Fruit fly (Drosophila melanogaster) whole organism, embryonic: ENCODE measurements around the gene CG13991.

Experiments used
- Awh ChIP-seq: fragments of 200-800 bp; sonication (Bioruptor generic); IDR thresholded peaks from 2 replicates; pipeline ENCODE4, ENCODE4 v1.3.6; 2022; ENCODE audit warnings: missing biosample characterization, missing genetic modification characterization
- CG10979 ChIP-seq: fragments of 200-800 bp; sonication (Bioruptor generic); optimal IDR thresholded peaks from 2 replicates; lab custom pipeline; 2018; ENCODE audit warnings: missing biosample characterization, mild to moderate bottlenecking, missing genetic modification characterization, moderate library complexity
- CG11398 ChIP-seq: fragments of 200-800 bp; sonication (Bioruptor generic); optimal IDR thresholded peaks from 2 replicates; lab custom pipeline; 2016; ENCODE audit warnings: missing biosample characterization, missing genetic modification characterization
- CG12659 ChIP-seq: fragments of 200-800 bp; sonication (Bioruptor generic); optimal IDR thresholded peaks from 3 replicates; lab custom pipeline; 2017; ENCODE audit warnings: mild to moderate bottlenecking, missing biosample characterization, missing genetic modification reagents, missing genetic modification characterization
- CG13287 ChIP-seq: fragments of 200-800 bp; sonication (Bioruptor generic); IDR thresholded peaks from 2 replicates; pipeline ENCODE4 v1.3.6; 2022; ENCODE audit warnings: missing biosample characterization, missing genetic modification characterization; ENCODE audit not compliant: partially characterized antibody
- CG14667 ChIP-seq: fragments of 200-800 bp; sonication (Bioruptor generic); IDR thresholded peaks from 2 replicates; pipeline ENCODE4 v1.3.6; 2022; ENCODE audit warnings: missing biosample characterization, missing genetic modification characterization
- CG1529 ChIP-seq: fragments of 200-800 bp; sonication (Bioruptor generic); optimal IDR thresholded peaks from 3 replicates; lab custom pipeline; 2018; ENCODE audit warnings: missing biosample characterization, missing genetic modification characterization
- CG15601 ChIP-seq: fragments of 200-800 bp; sonication (Bioruptor generic); optimal IDR thresholded peaks from 3 replicates; lab custom pipeline; 2019; ENCODE audit warnings: missing biosample characterization, mild to moderate bottlenecking, missing genetic modification characterization, moderate library complexity
- CG1602 ChIP-seq: fragments of 200-800 bp; sonication (Bioruptor generic); optimal IDR thresholded peaks from 3 replicates; lab custom pipeline; 2016; ENCODE audit warnings: missing biosample characterization, missing genetic modification characterization
- CG16779 ChIP-seq: fragments of 200-800 bp; sonication (Bioruptor generic); IDR thresholded peaks from 2 replicates; pipeline ENCODE4 v1.3.6; 2022; ENCODE audit warnings: missing biosample characterization, missing genetic modification characterization
- CG16863 ChIP-seq: fragments of 200-800 bp; sonication (Bioruptor generic); optimal IDR thresholded peaks from 3 replicates; lab custom pipeline; 2016; ENCODE audit warnings: missing biosample characterization, missing genetic modification characterization
- CG18011 ChIP-seq: fragments of 200-800 bp; sonication (Bioruptor generic); optimal IDR thresholded peaks from 2 replicates; lab custom pipeline; 2017; ENCODE audit warnings: missing biosample characterization, missing genetic modification characterization, mild to moderate bottlenecking, moderate library complexity, missing genotype
- CG34224 ChIP-seq: fragments of 200-800 bp; sonication (Bioruptor generic); IDR thresholded peaks from 3 replicates; pipeline ENCODE4 v1.3.6; 2022; ENCODE audit warnings: missing biosample characterization, missing genetic modification characterization; ENCODE audit not compliant: partially characterized antibody
- CG4360 ChIP-seq: fragments of 200-800 bp; sonication (Bioruptor generic); IDR thresholded peaks from 2 replicates; pipeline ENCODE4 v1.3.6; 2022; ENCODE audit warnings: missing biosample characterization, missing genetic modification characterization
- CG6689 ChIP-seq: fragments of 200-800 bp; sonication (Bioruptor generic); IDR thresholded peaks from 2 replicates; pipeline ENCODE4 v1.3.6; 2022; ENCODE audit warnings: missing biosample characterization, missing genetic modification characterization
- CG8281 ChIP-seq: fragments of 200-800 bp; sonication (Bioruptor generic); optimal IDR thresholded peaks from 2 replicates; lab custom pipeline; 2018; ENCODE audit warnings: missing biosample characterization, mild to moderate bottlenecking, missing genetic modification characterization, moderate library complexity
- CG8924 ChIP-seq: fragments of 200-800 bp; optimal IDR thresholded peaks from 3 replicates; lab custom pipeline; 2019; ENCODE audit warnings: missing biosample characterization, mild to moderate bottlenecking, missing genetic modification characterization, moderate library complexity
- CG8944 ChIP-seq: fragments of 200-800 bp; sonication (Bioruptor generic); optimal IDR thresholded peaks from 3 replicates; lab custom pipeline; 2016; ENCODE audit warnings: missing biosample characterization, missing genetic modification characterization
- Dfd ChIP-seq, 2 experiments: fragments of >200 bp; optimal IDR thresholded peaks; 2 replicates each; lab custom pipeline; 2017; ENCODE audit warnings: missing biosample characterization in 2 of 2, missing genetic modification characterization in 2 of 2
- Ets65A ChIP-seq: fragments of 200-800 bp; sonication (Bioruptor generic); peaks from one replicate; lab custom pipeline; 2016; ENCODE audit warnings: missing biosample characterization, missing genetic modification characterization
- Gug ChIP-seq: fragments of 200-800 bp; sonication (Bioruptor generic); IDR thresholded peaks from 4 replicates; pipeline ENCODE4 v1.3.6; 2022; ENCODE audit warnings: missing biosample characterization, missing genetic modification characterization
- HHEX ChIP-seq: fragments of 200-800 bp; sonication (Bioruptor generic); optimal IDR thresholded peaks from 3 replicates; lab custom pipeline; 2017; ENCODE audit warnings: missing biosample characterization, mild to moderate bottlenecking, missing genetic modification characterization, missing genetic modification reagents
- HLH54F ChIP-seq: fragments of 200-800 bp; sonication (Bioruptor generic); optimal IDR thresholded peaks from 3 replicates; lab custom pipeline; 2016; ENCODE audit warnings: missing biosample characterization, missing genetic modification characterization
- Hr3 ChIP-seq: fragments of 200-800 bp; sonication (Bioruptor generic); optimal IDR thresholded peaks from 3 replicates; lab custom pipeline; 2016; ENCODE audit warnings: missing biosample characterization, missing genetic modification characterization
- Hsf ChIP-seq: fragments of 200-800 bp; sonication (Bioruptor generic); optimal IDR thresholded peaks from 3 replicates; lab custom pipeline; 2016; ENCODE audit warnings: missing biosample characterization, missing genetic modification characterization
- Jarid2 ChIP-seq: fragments of 200-800 bp; sonication (Bioruptor generic); optimal IDR thresholded peaks from 3 replicates; lab custom pipeline; 2017; ENCODE audit warnings: mild to moderate bottlenecking, missing biosample characterization, missing genetic modification reagents, missing genetic modification characterization
- Lpt ChIP-seq: fragments of >200 bp; optimal IDR thresholded peaks from 2 replicates; lab custom pipeline; 2018; ENCODE audit warnings: missing biosample characterization, missing genetic modification characterization
- MBD-R2 ChIP-seq: fragments of 200-800 bp; sonication (Bioruptor generic); IDR thresholded peaks from 2 replicates; pipeline ENCODE4 v1.3.6; 2022; ENCODE audit warnings: missing biosample characterization, missing genetic modification characterization
- Optix ChIP-seq: fragments of 200-800 bp; sonication (Bioruptor generic); IDR thresholded peaks from 3 replicates; pipeline ENCODE4 v1.3.6; 2022; ENCODE audit warnings: missing biosample characterization, missing genetic modification characterization
- Ptx1 ChIP-seq: fragments of 200-800 bp; sonication (Bioruptor generic); IDR thresholded peaks from 2 replicates; pipeline ENCODE4 v1.3.6; 2022; ENCODE audit warnings: missing biosample characterization, missing genetic modification characterization
- Tbp ChIP-seq: fragments of >200 bp; optimal IDR thresholded peaks from 2 replicates; lab custom pipeline; 2018; ENCODE audit warnings: missing biosample characterization, missing genetic modification characterization
- Trl ChIP-seq, 3 experiments: fragments of >200 bp in 2 of 3; fragments of 200-800 bp in 1 of 3; sonication (Bioruptor generic) in 1 of 3; optimal IDR thresholded peaks; 2 replicates in 1 of 3; 3 replicates in 2 of 3; lab custom pipeline; 2016 to 2017; ENCODE audit warnings: missing biosample characterization in 1 of 3, missing genetic modification characterization in 1 of 3
- Vsx1 ChIP-seq: fragments of 200-800 bp; sonication (Bioruptor generic); optimal IDR thresholded peaks from 2 replicates; lab custom pipeline; 2017; ENCODE audit warnings: missing biosample characterization, mild to moderate bottlenecking, missing genetic modification characterization, missing genetic modification reagents
- abd-A ChIP-seq: fragments of 200-800 bp; sonication (Bioruptor generic); optimal IDR thresholded peaks from 3 replicates; lab custom pipeline; 2019; ENCODE audit warnings: missing biosample characterization, mild to moderate bottlenecking, missing genetic modification characterization, moderate library complexity
- da ChIP-seq: fragments of 200-800 bp; sonication (Bioruptor generic); optimal IDR thresholded peaks from 2 replicates; lab custom pipeline; 2016; ENCODE audit warnings: missing biosample characterization, missing genetic modification characterization
- danr ChIP-seq: fragments of 200-800 bp; sonication (Bioruptor generic); IDR thresholded peaks from 2 replicates; pipeline ENCODE4 v1.3.6; 2022; ENCODE audit warnings: missing biosample characterization, missing genetic modification characterization
- gcm ChIP-seq: fragments of 200-800 bp; sonication (Bioruptor generic); optimal IDR thresholded peaks from 2 replicates; lab custom pipeline; 2019; ENCODE audit warnings: missing biosample characterization, mild to moderate bottlenecking, missing genetic modification characterization, moderate library complexity
- gro ChIP-seq: fragments of 200-800 bp; sonication (Bioruptor generic); optimal IDR thresholded peaks from 2 replicates; lab custom pipeline; 2016; ENCODE audit warnings: missing biosample characterization, missing genetic modification characterization
- ind ChIP-seq: fragments of 200-800 bp; sonication (Bioruptor generic); optimal IDR thresholded peaks from 3 replicates; lab custom pipeline; 2016; ENCODE audit warnings: missing biosample characterization, missing genetic modification characterization
- kni ChIP-seq: fragments of 200-800 bp; sonication (Bioruptor generic); optimal IDR thresholded peaks from 3 replicates; lab custom pipeline; 2017; ENCODE audit warnings: mild to moderate bottlenecking, missing biosample characterization, missing genetic modification reagents, missing genetic modification characterization
- knrl ChIP-seq: fragments of 200-800 bp; sonication (Bioruptor generic); IDR thresholded peaks from 3 replicates; pipeline ENCODE4 v1.3.6; 2022; ENCODE audit warnings: missing biosample characterization, missing genetic modification characterization; ENCODE audit not compliant: partially characterized antibody
- nerfin-2 ChIP-seq: fragments of 200-800 bp; sonication (Bioruptor generic); IDR thresholded peaks from 2 replicates; pipeline ENCODE4 v1.3.6; 2022; ENCODE audit warnings: missing biosample characterization, missing genetic modification characterization; ENCODE audit not compliant: partially characterized antibody
- pan ChIP-seq, 4 experiments: fragments of >200 bp in 3 of 4; fragments of 200-800 bp in 1 of 4; sonication (Bioruptor generic) in 1 of 4; optimal IDR thresholded peaks in 3 of 4; IDR thresholded peaks in 1 of 4; 2 replicates each; pipeline versions ENCODE4 v1.3.6 to Lab custom; 2017 to 2022; ENCODE audit warnings: missing biosample characterization in 2 of 4, missing genetic modification characterization in 2 of 4, mixed read lengths in 1 of 4
- sc ChIP-seq, 3 experiments: fragments of >200 bp in 2 of 3; fragments of 200-800 bp in 1 of 3; sonication (Bioruptor generic) in 1 of 3; optimal IDR thresholded peaks; 2 replicates in 2 of 3; 3 replicates in 1 of 3; lab custom pipeline; 2017; ENCODE audit warnings: mild to moderate bottlenecking in 1 of 3, missing biosample characterization in 1 of 3, missing genetic modification characterization in 1 of 3, missing genetic modification reagents in 1 of 3
- tll ChIP-seq, 2 experiments: fragments of 200-800 bp in 1 of 2; fragments of >200 bp in 1 of 2; sonication (Bioruptor generic) in 1 of 2; optimal IDR thresholded peaks; 2 replicates each; lab custom pipeline; 2017 to 2019; ENCODE audit warnings: missing biosample characterization in 2 of 2, missing genetic modification characterization in 2 of 2, mild to moderate bottlenecking in 1 of 2, moderate library complexity in 1 of 2
- vvl ChIP-seq: fragments of 200-800 bp; sonication (Bioruptor generic); IDR thresholded peaks from 2 replicates; pipeline ENCODE4 v1.3.6; 2022; ENCODE audit warnings: missing biosample characterization, missing genetic modification characterization
- zen2 ChIP-seq: fragments of 200-800 bp; sonication (Bioruptor generic); IDR thresholded peaks from 3 replicates; pipeline ENCODE4 v1.3.6; 2022; ENCODE audit warnings: missing biosample characterization, missing genetic modification characterization; ENCODE audit not compliant: partially characterized antibody

The CG13991 gene

DNA sequence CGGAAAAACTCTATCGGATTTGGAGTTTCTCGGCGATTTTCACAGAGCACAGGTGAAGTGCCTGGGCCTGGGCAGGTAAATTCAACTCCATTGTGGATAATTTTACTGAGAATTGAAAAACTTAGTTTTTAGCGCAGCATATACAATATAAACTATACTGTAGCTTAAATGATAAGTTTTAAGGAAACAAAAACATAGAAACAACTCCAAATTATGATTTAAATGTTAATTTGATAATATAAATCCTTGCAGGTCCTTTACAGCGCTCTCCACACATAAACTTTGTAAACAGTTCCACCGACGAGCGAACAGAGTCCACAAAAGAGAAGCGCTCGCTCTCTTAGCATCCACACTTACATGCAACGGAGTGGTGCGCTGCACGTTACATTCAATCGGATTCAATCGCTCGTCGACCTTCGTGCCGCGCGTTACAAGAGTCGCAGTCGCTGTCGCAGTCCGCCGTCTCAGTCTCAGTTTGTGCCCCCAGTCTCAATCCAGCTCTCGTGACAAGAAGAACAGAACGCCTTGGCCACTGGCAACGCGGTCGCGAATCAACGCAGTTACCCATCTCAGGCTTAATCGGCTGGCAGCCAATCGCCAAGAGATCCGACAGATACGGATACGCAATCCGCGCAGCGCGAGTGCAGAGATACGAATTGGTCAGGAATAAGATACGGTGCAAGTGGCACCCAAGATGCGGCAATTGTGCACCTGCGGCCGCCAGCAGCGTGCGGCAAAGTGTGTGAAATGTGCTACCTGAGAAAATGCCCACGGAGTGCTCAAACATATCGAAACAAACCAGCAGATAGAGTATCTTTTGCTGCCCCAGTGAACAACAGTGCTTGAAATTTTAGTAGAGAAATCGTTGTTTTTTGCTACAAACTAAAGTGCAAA lies 39.8 kb downstream of the CG13991 start, which contains the start of gene smal (continued):
- TF ChIP-seq sc (optimal IDR thresholded peaks at IDR 0.05; lab: Kevin White, UChicago) (no peak), sc (GFP tag; optimal IDR thresholded peaks at IDR 0.05; lab: Kevin White, UChicago) (no peak), CG16863 (no peak), CG34224 (0 out of 3 replicates have a peak, but pooled peaks have one; percentile 34), CG4360 (no peak), Gug (GFP tag; lab: Robert Waterston, UW) (no peak), Dfd (GFP tag; optimal IDR thresholded peaks at IDR 0.05; lab: Kevin White, UChicago) (no peak), gcm (GFP tag; lab: Kevin White, UChicago) (peak; percentile 6), CG15601 (tag; lab: Kevin White, UChicago) (peak; percentile 100), MBD-R2 (GFP tag; lab: Robert Waterston, UW) (no peak), Jarid2 (GFP tag; lab: Kevin White, UChicago) (peak; percentile 99), CG12659 (GFP tag; lab: Kevin White, UChicago) (no peak), CG8924 (tag; lab: Kevin White, UChicago) (peak; percentile 22), gro (GFP tag; lab: Kevin White, UChicago) (no peak), knrl (GFP tag; lab: Robert Waterston, UW) (0 out of 3 replicates have a peak, but pooled peaks have one; percentile 30), kni (GFP tag; lab: Kevin White, UChicago) (peak; percentile 58), Optix (no peak), pan (optimal IDR thresholded peaks at IDR 0.05; lab: Kevin White, UChicago) (no peak), pan (GFP tag; optimal IDR thresholded peaks at IDR 0.05 in 1 of 2, IDR thresholded peaks at IDR 0.05 in 1 of 2) (no peak), da (GFP tag; lab: Kevin White, UChicago) (no peak), Vsx1 (GFP tag; lab: Kevin White, UChicago) (no peak), CG10979 (tag; lab: Kevin White, UChicago) (peak; percentile 13), CG1602 (GFP tag; lab: Kevin White, UChicago) (no peak), Hsf (GFP tag; lab: Kevin White, UChicago) (no peak), Lpt (GFP tag; lab: Kevin White, UChicago) (no peak), HHEX (GFP tag; lab: Kevin White, UChicago) (no peak), CG8944 (GFP tag; lab: Kevin White, UChicago) (no peak), CG16779 (no peak), CG18011 (no peak), tll (GFP tag; optimal IDR thresholded peaks at IDR 0.05; lab: Kevin White, UChicago) (no peak), Hr3 (GFP tag; lab: Kevin White, UChicago) (no peak), nerfin-2 (GFP tag; lab: Robert Waterston, UW) (peak; percentile 15; the same call in 1 of the 2 replicates), Ets65A (GFP tag; lab: Kevin White, UChicago) (peak; percentile 32), ind (no peak), CG11398 (GFP tag; lab: Kevin White, UChicago) (peak; percentile 19), Awh (peak; percentile 54), zen2 (GFP tag; lab: Robert Waterston, UW) (peak; percentile 42; the same call in 1 of the 3 replicates), HLH54F (GFP tag; lab: Kevin White, UChicago) (no peak), CG6689 (no peak), danr (GFP tag; lab: Robert Waterston, UW) (no peak), CG13287 (GFP tag; lab: Robert Waterston, UW) (no peak), vvl (GFP tag; lab: Robert Waterston, UW) (peak; percentile 23; the same call in 1 of the 2 replicates), CG1529 (no peak), CG14667 (GFP tag; lab: Robert Waterston, UW) (no peak; the same call in 1 of the 2 replicates), Tbp (no peak), abd-A (tag; lab: Kevin White, UChicago) (peak; percentile 55), Ptx1 (GFP tag; lab: Robert Waterston, UW) (no peak), CG8281 (tag; lab: Kevin White, UChicago) (no peak), Trl (optimal IDR thresholded peaks at IDR 0.05; lab: Kevin White, UChicago) (peak; percentile 70 to 88), Trl (GFP tag; optimal IDR thresholded peaks at IDR 0.05; lab: Kevin White, UChicago) (peak; percentile 36)
